Worm (Caenorhabditis elegans) whole organism, mixed stage, embryonic: ENCODE data around the gene sptl-1.
"Not testable (repeated sequence)": the region's sequence is repeated elsewhere in the genome, so short reads cannot be mapped to it uniquely, and the experiment has no call there.

Experiments
- cnd-1 ChIP-seq: fragments of 200-800 bp; sonication (Bioruptor generic); optimal IDR thresholded peaks from 2 replicates; lab custom pipeline; 2018; ENCODE audit warnings: mild to moderate bottlenecking, missing genetic modification characterization, missing compliant biosample characterization
- elt-1 ChIP-seq: sonication (generic microtip); optimal IDR thresholded peaks from 2 replicates; lab custom pipeline; 2017; ENCODE audit warnings: missing genetic modification characterization, mild to moderate bottlenecking, missing compliant biosample characterization, antibody characterized with exemption, moderate library complexity, borderline replicate concordance; ENCODE audit not compliant: insufficient read depth
- ham-2 ChIP-seq: fragments of 200-800 bp; sonication (Bioruptor generic); optimal IDR thresholded peaks from 2 replicates; lab custom pipeline; 2018; ENCODE audit warnings: mild to moderate bottlenecking, missing genetic modification characterization, missing compliant biosample characterization
- hlh-1 ChIP-seq: fragments of 150-350 bp; optimal IDR thresholded peaks from 2 replicates; lab custom pipeline; 2014; ENCODE audit warnings: missing biosample characterization, missing genetic modification reagents, missing genetic modification characterization
- lsy-2 ChIP-seq: fragments of 150-350 bp; optimal IDR thresholded peaks from 2 replicates; lab custom pipeline; 2014; ENCODE audit warnings: missing biosample characterization, missing genetic modification characterization
- mep-1 ChIP-seq: fragments of 150-350 bp; optimal IDR thresholded peaks from 2 replicates; lab custom pipeline; 2017; ENCODE audit warnings: missing biosample characterization, missing genetic modification reagents, missing genetic modification characterization, inconsistent platforms
- nhr-237 ChIP-seq: fragments of 150-350 bp; optimal IDR thresholded peaks from 2 replicates; lab custom pipeline; 2014; ENCODE audit warnings: missing biosample characterization, missing genetic modification characterization
- nhr-28 ChIP-seq: fragments of 150-350 bp; optimal IDR thresholded peaks from 2 replicates; lab custom pipeline; 2014; ENCODE audit warnings: missing biosample characterization, missing genetic modification characterization
- pha-4 ChIP-seq: fragments of 150-350 bp; optimal IDR thresholded peaks from 2 replicates; lab custom pipeline; 2018; ENCODE audit warnings: missing biosample characterization, missing genetic modification reagents, missing genetic modification characterization
- snpc-4 ChIP-seq: fragments of 150-350 bp; optimal IDR thresholded peaks from 2 replicates; lab custom pipeline; 2014; ENCODE audit warnings: missing biosample characterization, missing genetic modification characterization
- unc-39 ChIP-seq: fragments of 150-350 bp; optimal IDR thresholded peaks from 2 replicates; lab custom pipeline; 2014; ENCODE audit warnings: missing biosample characterization, missing genetic modification characterization
- unc-62 ChIP-seq: fragments of 150-350 bp; optimal IDR thresholded peaks from 2 replicates; lab custom pipeline; 2014; ENCODE audit warnings: missing biosample characterization, missing genetic modification reagents, missing genetic modification characterization

DNA sequence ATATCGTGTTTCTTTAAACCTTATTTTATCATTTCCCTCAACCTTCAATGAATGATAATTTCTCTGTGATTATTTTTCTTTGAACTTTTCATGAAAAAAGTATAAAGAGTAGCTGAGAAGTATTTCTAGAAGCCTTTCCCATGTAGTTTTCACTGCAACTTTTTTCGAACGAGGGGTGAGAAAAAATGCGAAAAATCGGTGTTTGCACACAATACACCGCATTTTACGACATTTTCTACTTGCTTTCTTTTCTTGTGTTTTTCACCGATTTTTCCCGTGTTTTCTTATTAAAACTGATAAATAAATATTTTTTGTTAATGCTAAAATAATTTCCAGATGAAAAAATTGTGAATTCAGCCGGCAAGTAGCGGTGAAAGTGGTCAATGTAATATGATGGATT, 47.4 kb downstream of the sptl-1 start, which contains the start of gene C50D2.10:
- TF ChIP-seq nhr-28 (tag; lab: Kevin White, UChicago); pha-4 (tag; lab: Kevin White, UChicago); snpc-4 (tag; lab: Kevin White, UChicago); cnd-1 (tag; lab: Kevin White, UChicago); lsy-2; mep-1 (tag; lab: Kevin White, UChicago); elt-1 (tag; lab: Kevin White, UChicago); unc-62 (GFP tag; lab: Kevin White, UChicago); nhr-237; unc-39 (tag; lab: Kevin White, UChicago); hlh-1 (tag; lab: Kevin White, UChicago); ham-2 (GFP tag; lab: Kevin White, UChicago): not testable (repeated sequence)
